Fruit fly (Drosophila melanogaster) S2 (cell line): Measurements from ENCODE around the gene CG45307.

Source experiments
- CG8478 ChIP-seq: fragments of >200 bp; optimal IDR thresholded peaks from 2 replicates; lab custom pipeline; 2018
- CTCF ChIP-seq, 2 experiments: fragments of >200 bp; optimal IDR thresholded peaks; 2 replicates each; lab custom pipeline; 2018

DNA sequence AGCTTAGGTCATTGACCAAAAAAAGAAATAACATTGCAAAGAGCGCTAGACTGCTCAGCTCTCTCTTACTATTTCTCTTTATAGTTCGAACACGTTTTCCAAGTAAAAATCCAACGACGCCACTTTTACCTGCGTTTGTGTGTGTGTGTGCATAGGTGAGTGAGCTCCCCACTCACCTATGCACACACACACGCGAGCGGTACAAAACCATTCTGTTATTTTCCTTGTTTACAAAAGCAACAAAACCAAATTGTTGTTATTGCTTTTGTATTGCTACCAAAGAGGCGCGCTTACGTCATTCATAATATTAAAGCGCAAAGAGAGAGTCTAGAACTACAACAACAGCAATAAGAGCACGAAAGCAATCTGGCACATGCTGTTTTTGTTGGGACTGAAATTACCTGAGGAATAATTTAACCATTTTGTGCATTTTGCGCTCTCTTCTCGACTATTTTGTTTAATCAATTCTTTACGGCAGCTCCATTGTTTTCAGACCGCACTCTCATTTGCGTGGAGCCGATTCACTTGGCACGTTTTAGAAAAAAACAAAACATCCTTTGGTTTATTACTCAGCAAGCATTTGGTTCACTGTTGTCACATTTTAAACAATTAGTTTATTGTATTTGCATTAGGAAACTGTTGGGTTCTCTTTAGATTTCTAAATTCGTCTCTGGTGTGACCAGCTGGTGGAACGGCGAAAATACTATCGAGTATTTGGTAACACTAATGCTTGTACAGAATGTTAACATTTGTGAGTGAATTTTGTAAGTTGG lies 11.8 kb downstream of the CG45307 start, which contains the start of gene raw:
- TF ChIP-seq CTCF (optimal IDR thresholded peaks at IDR 0.05; lab: Kevin White, UChicago) (no peak), CG8478 (lab: Kevin White, UChicago) (no peak)
